Worm (Caenorhabditis elegans) whole organism, young adult: ENCODE measurements around the gene arcp-1.
A peak's percentile ranks its signal among the peaks of the same experiment; 100 is the strongest.

Experiments
- B0019.2 ChIP-seq: fragments of 200-800 bp; sonication (Bioruptor generic); conservative IDR thresholded peaks from 2 replicates; pipeline ENCODE4 v1.3.6; 2022; ENCODE audit warnings: missing genetic modification reagents, missing genetic modification characterization, missing compliant biosample characterization
- B0035.1 ChIP-seq: sonication (generic microtip); optimal IDR thresholded peaks from 2 replicates; lab custom pipeline; 2016; ENCODE audit warnings: missing genetic modification characterization, mild to moderate bottlenecking, missing compliant biosample characterization, missing genotype, missing genetic modification reagents
- B0336.3 ChIP-seq: fragments of 200-800 bp; sonication (Bioruptor generic); IDR thresholded peaks from 2 replicates; pipeline ENCODE4 v1.3.6; 2022; ENCODE audit warnings: missing genetic modification characterization, missing compliant biosample characterization
- F52B5.7 ChIP-seq: sonication (generic microtip); optimal IDR thresholded peaks from 2 replicates; lab custom pipeline; 2016; ENCODE audit warnings: mild to moderate bottlenecking, missing genetic modification characterization, missing compliant biosample characterization
- F57A8.1 ChIP-seq: fragments of 200-800 bp; sonication (Bioruptor generic); optimal IDR thresholded peaks from 2 replicates; lab custom pipeline; 2018; ENCODE audit warnings: mild to moderate bottlenecking, missing genetic modification characterization, moderate library complexity, missing compliant biosample characterization
- T07F8.4 ChIP-seq: sonication (generic microtip); optimal IDR thresholded peaks from 2 replicates; lab custom pipeline; 2016; ENCODE audit warnings: mild to moderate bottlenecking, missing genetic modification characterization, moderate library complexity, missing compliant biosample characterization
- T26A5.8 ChIP-seq: sonication (generic microtip); optimal IDR thresholded peaks from 2 replicates; lab custom pipeline; 2016; ENCODE audit warnings: missing genetic modification characterization, missing compliant biosample characterization
- Y95B8A.8 ChIP-seq: fragments of 200-800 bp; sonication (Bioruptor generic); IDR thresholded peaks from 2 replicates; pipeline ENCODE4 v1.3.6; 2022; ENCODE audit warnings: missing genetic modification reagents, missing genetic modification characterization, missing compliant biosample characterization
- akir-1 ChIP-seq: fragments of 200-800 bp; sonication (Bioruptor generic); optimal IDR thresholded peaks from 2 replicates; lab custom pipeline; 2018; ENCODE audit warnings: mild to moderate bottlenecking, missing genetic modification characterization, moderate library complexity, missing compliant biosample characterization
- attf-5 ChIP-seq: fragments of 200-800 bp; sonication (Bioruptor generic); optimal IDR thresholded peaks from 2 replicates; lab custom pipeline; 2018; ENCODE audit warnings: mild to moderate bottlenecking, missing genetic modification characterization, missing compliant biosample characterization
- bed-2 ChIP-seq: fragments of 200-800 bp; sonication (Bioruptor generic); IDR thresholded peaks from 2 replicates; pipeline ENCODE4 v1.3.6; 2022; ENCODE audit warnings: missing genetic modification reagents, missing genetic modification characterization, missing compliant biosample characterization
- ccch-3 ChIP-seq: fragments of 200-800 bp; sonication (Bioruptor generic); optimal IDR thresholded peaks from 2 replicates; lab custom pipeline; 2018; ENCODE audit warnings: mild to moderate bottlenecking, missing genetic modification characterization, missing compliant biosample characterization
- cebp-1 ChIP-seq, 2 experiments: fragments of 200-800 bp in 1 of 2; sonication (Bioruptor generic) in 1 of 2; sonication (generic microtip) in 1 of 2; IDR thresholded peaks in 1 of 2; optimal IDR thresholded peaks in 1 of 2; 2 replicates each; pipeline versions ENCODE4 v1.3.6 to Lab custom; 2017 to 2022; ENCODE audit warnings: missing compliant biosample characterization in 2 of 2, missing genetic modification characterization in 2 of 2, mild to moderate bottlenecking in 1 of 2, missing genetic modification reagents in 1 of 2, moderate library complexity in 1 of 2
- ceh-100 ChIP-seq: fragments of 200-800 bp; sonication (Bioruptor generic); IDR thresholded peaks from 2 replicates; pipeline ENCODE4 v1.3.6; 2022; ENCODE audit warnings: missing genetic modification reagents, missing genetic modification characterization, missing compliant biosample characterization
- ceh-79 ChIP-seq: sonication (generic microtip); optimal IDR thresholded peaks from 2 replicates; lab custom pipeline; 2017; ENCODE audit warnings: mild to moderate bottlenecking, missing genetic modification characterization, missing compliant biosample characterization
- dpl-1 ChIP-seq: fragments of 150-350 bp; optimal IDR thresholded peaks from 2 replicates; lab custom pipeline; 2014; ENCODE audit warnings: missing biosample characterization, missing genetic modification reagents, missing genetic modification characterization
- egl-18 ChIP-seq: fragments of 200-800 bp; sonication (Bioruptor generic); IDR thresholded peaks from 2 replicates; pipeline ENCODE4 v1.3.6; 2022; ENCODE audit warnings: missing genetic modification reagents, missing genetic modification characterization, missing compliant biosample characterization
- egrh-3 ChIP-seq: fragments of 200-800 bp; sonication (Bioruptor generic); IDR thresholded peaks from 2 replicates; pipeline ENCODE4 v1.3.6; 2022; ENCODE audit warnings: missing genetic modification reagents, missing genetic modification characterization, missing compliant biosample characterization
- ekl-4 ChIP-seq: fragments of 200-800 bp; sonication (Bioruptor generic); IDR thresholded peaks from 2 replicates; pipeline ENCODE4 v1.3.6; 2022; ENCODE audit warnings: missing genetic modification reagents, missing genetic modification characterization, missing compliant biosample characterization
- hlh-12 ChIP-seq: sonication (generic microtip); optimal IDR thresholded peaks from 2 replicates; lab custom pipeline; 2016; ENCODE audit warnings: missing genetic modification characterization, missing compliant biosample characterization
- hmg-1.2 ChIP-seq: fragments of 200-800 bp; sonication (Bioruptor generic); IDR thresholded peaks from 2 replicates; pipeline ENCODE4 v1.3.6; 2022; ENCODE audit warnings: missing genetic modification reagents, missing genetic modification characterization, missing compliant biosample characterization
- hmg-20 ChIP-seq: fragments of 200-800 bp; sonication (Bioruptor generic); IDR thresholded peaks from 2 replicates; pipeline ENCODE4 v1.3.6; 2022; ENCODE audit warnings: missing genetic modification reagents, missing genetic modification characterization, missing compliant biosample characterization
- hsf-1 ChIP-seq: fragments of 200-800 bp; sonication (Bioruptor generic); IDR thresholded peaks from 2 replicates; pipeline ENCODE4 v1.3.6; 2022; ENCODE audit warnings: missing genetic modification reagents, missing genetic modification characterization, missing compliant biosample characterization
- let-526 ChIP-seq: fragments of 200-800 bp; sonication (Bioruptor generic); IDR thresholded peaks from 2 replicates; pipeline ENCODE4 v1.3.6; 2022; ENCODE audit warnings: missing genetic modification reagents, missing genetic modification characterization, missing compliant biosample characterization
- lin-26 ChIP-seq: fragments of 200-800 bp; sonication (Bioruptor generic); IDR thresholded peaks from 2 replicates; pipeline ENCODE4 v1.3.6; 2022; ENCODE audit warnings: missing genetic modification reagents, missing genetic modification characterization, missing compliant biosample characterization
- lin-35 ChIP-seq, 3 experiments: fragments of 150-350 bp in 2 of 3; sonication (generic microtip) in 1 of 3; optimal IDR thresholded peaks; 2 replicates each; lab custom pipeline; 2014 to 2018; ENCODE audit warnings: missing biosample characterization in 3 of 3, missing genetic modification characterization in 3 of 3, missing genetic modification reagents in 3 of 3
- lin-40 ChIP-seq: sonication (generic microtip); optimal IDR thresholded peaks from 2 replicates; lab custom pipeline; 2016; ENCODE audit warnings: missing genetic modification characterization, mild to moderate bottlenecking, missing compliant biosample characterization, missing genotype, missing genetic modification reagents
- madf-6 ChIP-seq: fragments of 200-800 bp; sonication (Bioruptor generic); IDR thresholded peaks from 2 replicates; pipeline ENCODE4 v1.3.6; 2022; ENCODE audit warnings: missing genetic modification reagents, missing genetic modification characterization, missing compliant biosample characterization
- madf-8 ChIP-seq: fragments of 200-800 bp; sonication (Bioruptor generic); conservative IDR thresholded peaks from 2 replicates; pipeline ENCODE4 v1.3.6; 2022; ENCODE audit warnings: missing genetic modification reagents, missing genetic modification characterization, missing compliant biosample characterization
- mes-4 ChIP-seq: sonication (generic microtip); optimal IDR thresholded peaks from 2 replicates; lab custom pipeline; 2016; ENCODE audit warnings: missing genotype, missing genetic modification characterization, missing compliant biosample characterization
- nfya-2 ChIP-seq: fragments of 200-800 bp; sonication (Bioruptor generic); IDR thresholded peaks from 2 replicates; pipeline ENCODE4 v1.3.6; 2022; ENCODE audit warnings: missing genetic modification reagents, missing genetic modification characterization, missing compliant biosample characterization
- nhr-179 ChIP-seq: sonication (generic microtip); optimal IDR thresholded peaks from 2 replicates; lab custom pipeline; 2016; ENCODE audit warnings: mild to moderate bottlenecking, missing genetic modification characterization, missing compliant biosample characterization
- nhr-27 ChIP-seq: fragments of 200-800 bp; sonication (Bioruptor generic); optimal IDR thresholded peaks from 2 replicates; lab custom pipeline; 2018; ENCODE audit warnings: mild to moderate bottlenecking, missing genetic modification characterization, moderate library complexity, missing compliant biosample characterization
- nhr-80 ChIP-seq: sonication (generic microtip); optimal IDR thresholded peaks from 2 replicates; lab custom pipeline; 2016; ENCODE audit warnings: missing genetic modification characterization, missing compliant biosample characterization
- pbrm-1 ChIP-seq: fragments of 200-800 bp; sonication (Bioruptor generic); IDR thresholded peaks from 2 replicates; pipeline ENCODE4 v1.3.6; 2022; ENCODE audit warnings: missing genetic modification reagents, missing genetic modification characterization, missing compliant biosample characterization
- pha-4 ChIP-seq: fragments of 150-350 bp; sonication (generic microtip); optimal IDR thresholded peaks from 2 replicates; lab custom pipeline; 2014; ENCODE audit warnings: missing biosample characterization, missing genetic modification reagents, missing genetic modification characterization
- snpc-3.4 ChIP-seq: sonication (generic microtip); optimal IDR thresholded peaks from 2 replicates; lab custom pipeline; 2017; ENCODE audit warnings: missing genetic modification characterization, mild to moderate bottlenecking, missing compliant biosample characterization, antibody characterized with exemption, moderate library complexity, missing genotype, missing genetic modification reagents
- tbx-9 ChIP-seq: sonication (generic microtip); optimal IDR thresholded peaks from 2 replicates; lab custom pipeline; 2016; ENCODE audit warnings: borderline replicate concordance, missing genetic modification characterization, inconsistent platforms, missing compliant biosample characterization
- tlf-1 ChIP-seq: fragments of 200-800 bp; sonication (Bioruptor generic); optimal IDR thresholded peaks from 2 replicates; lab custom pipeline; 2018; ENCODE audit warnings: mild to moderate bottlenecking, missing genetic modification characterization, missing compliant biosample characterization
- unc-62 ChIP-seq: fragments of 150-350 bp; optimal IDR thresholded peaks from 2 replicates; lab custom pipeline; 2014; ENCODE audit warnings: missing biosample characterization, missing genetic modification reagents, missing genetic modification characterization
- zfh-2 ChIP-seq: fragments of 200-800 bp; sonication (Bioruptor generic); conservative IDR thresholded peaks from 2 replicates; pipeline ENCODE4 v1.3.6; 2022; ENCODE audit warnings: missing genetic modification reagents, missing genetic modification characterization, missing compliant biosample characterization
- ztf-6 ChIP-seq: fragments of 200-800 bp; sonication (Bioruptor generic); IDR thresholded peaks from 2 replicates; pipeline ENCODE4 v1.3.6; 2022; ENCODE audit warnings: missing genetic modification reagents, missing genetic modification characterization, missing compliant biosample characterization

The arcp-1 gene

ce11 chrIII:3783914-3784313, 24.7 kb upstream of the arcp-1 start:
- TF ChIP-seq snpc-3.4 (tag; lab: Kevin White, UChicago) (no peak), akir-1 (GFP tag; lab: Kevin White, UChicago) (no peak), nhr-27 (tag; lab: Kevin White, UChicago) (no peak), ccch-3 (GFP tag; lab: Kevin White, UChicago) (no peak), B0019.2 (GFP tag; lab: Robert Waterston, UW) (no peak), B0035.1 (no peak), ceh-100 (GFP tag; lab: Robert Waterston, UW) (no peak), T07F8.4 (no peak), ceh-79 (no peak), B0336.3 (GFP tag; lab: Robert Waterston, UW) (no peak), egrh-3 (GFP tag; lab: Robert Waterston, UW) (no peak), tlf-1 (no peak), hlh-12 (no peak), bed-2 (GFP tag; lab: Robert Waterston, UW) (no peak), pha-4 (tag; lab: Kevin White, UChicago) (no peak)

- TF ChIP-seq Y95B8A.8 (GFP tag; lab: Robert Waterston, UW): no peak
- 0 out of 2 replicates have a peak, but pooled peaks have one; percentile 24 for TF ChIP-seq hsf-1 (GFP tag; lab: Robert Waterston, UW)
- no peak for TF ChIP-seq madf-6
- no peak for TF ChIP-seq pbrm-1 (GFP tag; lab: Robert Waterston, UW)
- TF ChIP-seq ekl-4 (GFP tag; lab: Robert Waterston, UW): no peak
Observed at ce11 chrIII:3782853-3783252, 23.6 kb upstream of the arcp-1 start.

- TF ChIP-seq cebp-1 (GFP tag; IDR thresholded peaks at IDR 0.05; lab: Robert Waterston, UW) (0 out of 2 replicates have a peak, but pooled peaks have one; percentile 13), cebp-1 (tag; optimal IDR thresholded peaks at IDR 0.05; lab: Kevin White, UChicago) (peak; percentile 59), nfya-2 (GFP tag; lab: Robert Waterston, UW) (no peak), let-526 (no peak)
Observed at ce11 chrIII:3781827-3782226, 22.6 kb upstream of the arcp-1 start.

- no peak for TF ChIP-seq unc-62 (GFP tag; lab: Kevin White, UChicago)
- no peak for TF ChIP-seq ceh-79
- TF ChIP-seq, all 124 proteins: peak for 0
Observed at ce11 chrIII:3774550-3774949, 15.3 kb upstream of the arcp-1 start.

ce11 chrIII:3773173-3773572, 14.0 kb upstream of the arcp-1 start, which contains the start of gene lec-4:
Gene lec-4, minus strand, starts transcription at chrIII:3773326.
- TF ChIP-seq attf-5: no peak
- no peak for TF ChIP-seq nhr-80 (tag; lab: Kevin White, UChicago)
- TF ChIP-seq hmg-20: no peak
- TF ChIP-seq pbrm-1 (GFP tag; lab: Robert Waterston, UW): 0 out of 2 replicates have a peak, but pooled peaks have one; percentile 13
- no peak for TF ChIP-seq ceh-100 (GFP tag; lab: Robert Waterston, UW)
- no peak for TF ChIP-seq lin-35 (GFP tag; optimal IDR thresholded peaks at IDR 0.05; lab: Kevin White, UChicago)
- TF ChIP-seq F52B5.7 (tag; lab: Kevin White, UChicago): no peak
- TF ChIP-seq T26A5.8 (tag; lab: Kevin White, UChicago): no peak
- no peak for TF ChIP-seq snpc-3.4 (tag; lab: Kevin White, UChicago)
- TF ChIP-seq tbx-9 (tag; lab: Kevin White, UChicago): no peak
- no peak for TF ChIP-seq ceh-79
- TF ChIP-seq lin-26 (GFP tag; lab: Robert Waterston, UW): no peak
- TF ChIP-seq mes-4: no peak
- TF ChIP-seq ztf-6 (GFP tag; lab: Robert Waterston, UW): no peak
- TF ChIP-seq dpl-1 (GFP tag; lab: Kevin White, UChicago): no peak
- TF ChIP-seq zfh-2 (GFP tag; lab: Robert Waterston, UW): no peak
- peak; percentile 29; the same call in 1 of the 2 replicates for TF ChIP-seq hmg-1.2 (GFP tag; lab: Robert Waterston, UW)
- TF ChIP-seq nhr-179 (tag; lab: Kevin White, UChicago): no peak
- no peak for TF ChIP-seq F57A8.1 (GFP tag; lab: Kevin White, UChicago)
- TF ChIP-seq egl-18: no peak
- TF ChIP-seq cebp-1 (GFP tag; IDR thresholded peaks at IDR 0.05; lab: Robert Waterston, UW): no peak
- peak; percentile 36 for TF ChIP-seq cebp-1 (tag; optimal IDR thresholded peaks at IDR 0.05; lab: Kevin White, UChicago)
- no peak for TF ChIP-seq madf-8 (GFP tag; lab: Robert Waterston, UW)
- peak; percentile 15 for TF ChIP-seq lin-40 (tag; lab: Kevin White, UChicago)
